Worm (Caenorhabditis elegans): ENCODE data around the gene unc-104.

Gene unc-104

ce11 chrII:6994677-6995076 lies at the start of gene unc-104:
TSS of gene unc-104 (plus strand) at chrII:6994987.
- TF ChIP-seq zag-1 (tag; optimal IDR thresholded peaks at IDR 0.05) (peak; percentile 24), blmp-1 (tag; optimal IDR thresholded peaks at IDR 0.05; ENCODE audit: insufficient read depth) (no peak), sem-4 (tag; optimal IDR thresholded peaks at IDR 0.05) (peak; percentile 55), lsy-2 (tag; optimal IDR thresholded peaks at IDR 0.05) (peak in 1 of 2 experiments; percentile 16), crh-2 (tag; optimal IDR thresholded peaks at IDR 0.05) (peak; percentile 14), C34F6.9 (tag; optimal IDR thresholded peaks at IDR 0.05) (peak; percentile 27), unc-39 (tag; optimal IDR thresholded peaks at IDR 0.05) (no peak)

DNA sequence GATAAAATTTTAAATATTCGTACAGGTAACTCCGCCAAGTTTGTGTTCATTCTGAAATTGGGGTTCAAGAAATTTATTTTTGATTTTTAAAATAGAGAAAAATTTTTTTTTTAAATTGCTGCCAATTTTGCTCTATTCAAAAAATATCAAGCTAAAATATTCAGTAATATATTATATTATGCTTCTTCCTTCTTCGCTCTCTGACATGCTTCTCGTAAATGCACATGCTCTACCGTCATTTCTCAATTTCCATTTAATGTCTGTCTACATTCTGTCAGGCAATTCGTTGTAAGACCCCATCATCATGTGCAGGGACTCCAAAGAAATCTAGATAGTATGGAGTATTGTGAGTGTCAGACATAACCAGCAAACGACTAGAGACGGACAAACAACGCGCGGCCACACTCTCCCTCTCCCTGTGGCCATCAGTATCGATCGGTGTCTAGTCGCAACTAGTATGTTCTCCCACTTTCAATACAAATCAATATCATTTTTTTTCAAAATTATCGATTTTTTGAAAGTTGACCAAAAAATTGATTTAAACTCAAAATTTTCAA lies 43.5 kb upstream of the unc-104 start, which contains the start of the genes malt-1 and ceh-38:
Gene malt-1, minus strand, starts transcription at position 51 of the 557 bp plus-strand sequence.
Gene ceh-38, plus strand, starts transcription at position 277 of the 557 bp plus-strand sequence.
- TF ChIP-seq ztf-11 (tag; optimal IDR thresholded peaks at IDR 0.05), result no peak
- TF ChIP-seq nhr-129 (tag; optimal IDR thresholded peaks at IDR 0.05), result peak; percentile 99
- TF ChIP-seq snpc-4 (tag; optimal IDR thresholded peaks at IDR 0.05), result peak; percentile 91
- peak; percentile 91 for TF ChIP-seq zag-1 (tag; optimal IDR thresholded peaks at IDR 0.05)
- peak; percentile 92 for TF ChIP-seq nhr-25 (tag; optimal IDR thresholded peaks at IDR 0.05)
- peak; percentile 90 for TF ChIP-seq gmeb-1 (tag; optimal IDR thresholded peaks at IDR 0.05)
- TF ChIP-seq sma-3 (GFP tag; optimal IDR thresholded peaks at IDR 0.05), result peak; percentile 87
- TF ChIP-seq peb-1 (tag; optimal IDR thresholded peaks at IDR 0.05), result no peak
- TF ChIP-seq unc-39 (tag; optimal IDR thresholded peaks at IDR 0.05), result no peak
- TF ChIP-seq nhr-11 (tag; optimal IDR thresholded peaks at IDR 0.05), result peak; percentile 40
- no peak for TF ChIP-seq nhr-12 (tag; optimal IDR thresholded peaks at IDR 0.05)
- no peak for TF ChIP-seq mbf-1 (tag; optimal IDR thresholded peaks at IDR 0.05)
- peak; percentile 100 for TF ChIP-seq alr-1 (tag; optimal IDR thresholded peaks at IDR 0.05)
- peak; percentile 92 for TF ChIP-seq lin-39 (tag; optimal IDR thresholded peaks at IDR 0.05)
- peak; percentile 95 for TF ChIP-seq egl-27 (tag; optimal IDR thresholded peaks at IDR 0.05)
- TF ChIP-seq nhr-10 (tag; optimal IDR thresholded peaks at IDR 0.05), result no peak
- peak; percentile 95 for TF ChIP-seq mab-5 (tag; optimal IDR thresholded peaks at IDR 0.05)
- TF ChIP-seq blmp-1 (tag; optimal IDR thresholded peaks at IDR 0.05; ENCODE audit: insufficient read depth), result peak; percentile 62
- peak; percentile 72 for TF ChIP-seq ama-1 (optimal IDR thresholded peaks at IDR 0.05)
- TF ChIP-seq R02D3.7 (tag; optimal IDR thresholded peaks at IDR 0.05), result peak; percentile 60
- peak; percentile 61 for TF ChIP-seq nhr-77 (tag; optimal IDR thresholded peaks at IDR 0.05)
- TF ChIP-seq mdl-1 (tag; optimal IDR thresholded peaks at IDR 0.05), result peak; percentile 73 to 96
- peak; percentile 89 for TF ChIP-seq nhr-21 (tag; optimal IDR thresholded peaks at IDR 0.05)
- peak; percentile 99 for TF ChIP-seq unc-55 (GFP tag; optimal IDR thresholded peaks at IDR 0.05)
- TF ChIP-seq Y55F3AM.14 (GFP tag; optimal IDR thresholded peaks at IDR 0.05), result peak; percentile 71
- peak; percentile 96 for TF ChIP-seq lin-13 (GFP tag; optimal IDR thresholded peaks at IDR 0.05)
- peak; percentile 99 for TF ChIP-seq C34F6.9 (tag; optimal IDR thresholded peaks at IDR 0.05)
- TF ChIP-seq ceh-16 (tag; optimal IDR thresholded peaks at IDR 0.05), result peak; percentile 55
- no peak for TF ChIP-seq ztf-1 (GFP tag; conservative IDR thresholded peaks at IDR 0.05)
- no peak for TF ChIP-seq aly-2 (tag; optimal IDR thresholded peaks at IDR 0.05)
- TF ChIP-seq lin-11 (tag; optimal IDR thresholded peaks at IDR 0.05), result peak; percentile 85
- no peak for TF ChIP-seq nhr-23 (tag; optimal IDR thresholded peaks at IDR 0.05)
- TF ChIP-seq unc-62 (GFP tag; optimal IDR thresholded peaks at IDR 0.05), result peak; percentile 87
- peak; percentile 35 for TF ChIP-seq dmd-4 (tag; optimal IDR thresholded peaks at IDR 0.05)
- peak; percentile 97 for TF ChIP-seq crh-2 (tag; optimal IDR thresholded peaks at IDR 0.05)
- peak; percentile 96 for TF ChIP-seq F13H6.1 (tag; optimal IDR thresholded peaks at IDR 0.05)
- TF ChIP-seq skn-1 (tag; optimal IDR thresholded peaks at IDR 0.05), result peak; percentile 45
- TF ChIP-seq nhr-6 (tag; optimal IDR thresholded peaks at IDR 0.05), result peak; percentile 94
- peak; percentile 58 for TF ChIP-seq nhr-237 (tag; optimal IDR thresholded peaks at IDR 0.05)
- TF ChIP-seq ztf-4 (tag; optimal IDR thresholded peaks at IDR 0.05), result peak; percentile 95
- peak; percentile 58 for TF ChIP-seq ZK546.5 (tag; optimal IDR thresholded peaks at IDR 0.05)
- TF ChIP-seq fos-1 (tag; optimal IDR thresholded peaks at IDR 0.05), result peak; percentile 93
- TF ChIP-seq sem-4 (tag; optimal IDR thresholded peaks at IDR 0.05), result peak; percentile 95
- TF ChIP-seq sma-9 (GFP tag; optimal IDR thresholded peaks at IDR 0.05), result peak; percentile 94
- TF ChIP-seq sma-9 (tag; optimal IDR thresholded peaks at IDR 0.05), result no peak
- TF ChIP-seq ceh-82 (tag; optimal IDR thresholded peaks at IDR 0.05), result peak; percentile 19
- TF ChIP-seq elt-3 (tag; optimal IDR thresholded peaks at IDR 0.05), result no peak
- TF ChIP-seq lsy-2 (tag; optimal IDR thresholded peaks at IDR 0.05), result peak; percentile 85 to 98
- no peak for TF ChIP-seq elt-1 (tag; optimal IDR thresholded peaks at IDR 0.05)

All from whole organism, L2 larva.